Fruit fly (Drosophila melanogaster) whole organism, embryonic: ENCODE data around the gene CG32192.

Experiments
- CG10321 ChIP-seq: fragments of 200-800 bp; sonication (Bioruptor generic); IDR thresholded peaks from 2 replicates; pipeline ENCODE4 v1.3.6; 2022; ENCODE audit warnings: missing biosample characterization, missing genetic modification characterization
- CG10565 ChIP-seq: fragments of 200-800 bp; sonication (Bioruptor generic); optimal IDR thresholded peaks from 3 replicates; lab custom pipeline; 2016; ENCODE audit warnings: missing biosample characterization, mild to moderate bottlenecking, missing genetic modification characterization
- CG11456 ChIP-seq: fragments of 200-800 bp; sonication (Bioruptor generic); IDR thresholded peaks from 3 replicates; pipeline ENCODE4 v1.3.6; 2022; ENCODE audit warnings: missing biosample characterization, missing genetic modification characterization
- CG12155 ChIP-seq: fragments of 200-800 bp; sonication (Bioruptor generic); optimal IDR thresholded peaks from 3 replicates; lab custom pipeline; 2016; ENCODE audit warnings: missing biosample characterization, missing genetic modification characterization
- CG12659 ChIP-seq: fragments of 200-800 bp; sonication (Bioruptor generic); optimal IDR thresholded peaks from 3 replicates; lab custom pipeline; 2017; ENCODE audit warnings: mild to moderate bottlenecking, missing biosample characterization, missing genetic modification reagents, missing genetic modification characterization
- CG1603 ChIP-seq: fragments of 200-800 bp; sonication (Bioruptor generic); optimal IDR thresholded peaks from 2 replicates; lab custom pipeline; 2019; ENCODE audit warnings: missing biosample characterization, mild to moderate bottlenecking, missing genetic modification characterization, moderate library complexity
- CG16815 ChIP-seq: fragments of 200-800 bp; sonication (Bioruptor generic); optimal IDR thresholded peaks from 3 replicates; lab custom pipeline; 2017; ENCODE audit warnings: missing biosample characterization, mild to moderate bottlenecking, missing genetic modification characterization
- CG17829 ChIP-seq: fragments of 200-800 bp; optimal IDR thresholded peaks from 2 replicates; lab custom pipeline; 2019; ENCODE audit warnings: missing biosample characterization, mild to moderate bottlenecking, missing genetic modification characterization, moderate library complexity
- CG18476 ChIP-seq: fragments of 200-800 bp; sonication (Bioruptor generic); optimal IDR thresholded peaks from 2 replicates; lab custom pipeline; 2016; ENCODE audit warnings: missing biosample characterization, mild to moderate bottlenecking, missing genetic modification characterization
- CG33557 ChIP-seq: fragments of 200-800 bp; sonication (Bioruptor generic); optimal IDR thresholded peaks from 2 replicates; lab custom pipeline; 2019; ENCODE audit warnings: missing biosample characterization, mild to moderate bottlenecking, missing genetic modification characterization, moderate library complexity
- CG34422 ChIP-seq: fragments of 200-800 bp; sonication (Bioruptor generic); IDR thresholded peaks from 3 replicates; pipeline ENCODE4 v1.3.6; 2022; ENCODE audit warnings: missing biosample characterization, missing genetic modification characterization
- CG43689 ChIP-seq: fragments of 200-800 bp; sonication (Bioruptor generic); IDR thresholded peaks from 2 replicates; pipeline ENCODE4 v1.3.6; 2022; ENCODE audit warnings: missing biosample characterization, missing genetic modification characterization
- CG8359 ChIP-seq: fragments of 200-800 bp; sonication (Bioruptor generic); optimal IDR thresholded peaks from 2 replicates; lab custom pipeline; 2017; ENCODE audit warnings: missing biosample characterization, mild to moderate bottlenecking, missing genetic modification characterization, borderline replicate concordance
- CTCF ChIP-seq: fragments of 200-800 bp; sonication (Bioruptor generic); optimal IDR thresholded peaks from 2 replicates; lab custom pipeline; 2017; ENCODE audit warnings: missing biosample characterization, mild to moderate bottlenecking, missing genetic modification characterization, moderate library complexity
- D ChIP-seq, 2 experiments: fragments of 200-800 bp in 1 of 2; fragments of >200 bp in 1 of 2; sonication (Bioruptor generic) in 1 of 2; optimal IDR thresholded peaks; 2 replicates in 1 of 2; 3 replicates in 1 of 2; lab custom pipeline; 2017; ENCODE audit warnings: mild to moderate bottlenecking in 1 of 2, missing biosample characterization in 1 of 2, missing genetic modification characterization in 1 of 2, missing genetic modification reagents in 1 of 2
- Deaf1 ChIP-seq: fragments of 200-800 bp; optimal IDR thresholded peaks from 3 replicates; lab custom pipeline; 2019; ENCODE audit warnings: missing biosample characterization, mild to moderate bottlenecking, missing genetic modification characterization, moderate library complexity
- Ets65A ChIP-seq: fragments of 200-800 bp; sonication (Bioruptor generic); peaks from one replicate; lab custom pipeline; 2016; ENCODE audit warnings: missing biosample characterization, missing genetic modification characterization
- Jarid2 ChIP-seq: fragments of 200-800 bp; sonication (Bioruptor generic); optimal IDR thresholded peaks from 3 replicates; lab custom pipeline; 2017; ENCODE audit warnings: mild to moderate bottlenecking, missing biosample characterization, missing genetic modification reagents, missing genetic modification characterization
- Lim3 ChIP-seq: fragments of 200-800 bp; sonication (Bioruptor generic); IDR thresholded peaks from 2 replicates; pipeline ENCODE4 v1.3.6; 2022; ENCODE audit warnings: missing biosample characterization, missing genetic modification characterization
- Med ChIP-seq: fragments of 200-800 bp; sonication (Bioruptor generic); peaks from one replicate; lab custom pipeline; 2016; ENCODE audit warnings: missing biosample characterization, missing genetic modification characterization, mild to moderate bottlenecking, inconsistent platforms, moderate library complexity
- caup ChIP-seq: fragments of 200-800 bp; sonication (Bioruptor generic); optimal IDR thresholded peaks from 3 replicates; lab custom pipeline; 2017; ENCODE audit warnings: missing biosample characterization, mild to moderate bottlenecking, missing genetic modification characterization, moderate library complexity; ENCODE audit not compliant: severe bottlenecking
- disco-r ChIP-seq: fragments of 200-800 bp; sonication (Bioruptor generic); optimal IDR thresholded peaks from 2 replicates; lab custom pipeline; 2016; ENCODE audit warnings: missing biosample characterization, missing genetic modification characterization
- ems ChIP-seq: fragments of 200-800 bp; sonication (Bioruptor generic); optimal IDR thresholded peaks from 3 replicates; lab custom pipeline; 2016; ENCODE audit warnings: missing biosample characterization, missing genetic modification characterization
- fd96Cb ChIP-seq: fragments of 200-800 bp; sonication (Bioruptor generic); optimal IDR thresholded peaks from 2 replicates; lab custom pipeline; 2018; ENCODE audit warnings: missing biosample characterization, mild to moderate bottlenecking, missing genetic modification characterization, moderate library complexity
- gfzf ChIP-seq: fragments of 200-800 bp; sonication (Bioruptor generic); optimal IDR thresholded peaks from 2 replicates; lab custom pipeline; 2016; ENCODE audit warnings: missing biosample characterization, mild to moderate bottlenecking, missing genetic modification characterization, moderate library complexity
- hth ChIP-seq: fragments of >200 bp; optimal IDR thresholded peaks from 2 replicates; lab custom pipeline; 2017; ENCODE audit warnings: inconsistent platforms
- jigr1 ChIP-seq: fragments of 200-800 bp; sonication (Bioruptor generic); IDR thresholded peaks from 3 replicates; pipeline ENCODE4 v1.3.6; 2022; ENCODE audit warnings: missing biosample characterization, missing genetic modification characterization
- kni ChIP-seq: fragments of 200-800 bp; sonication (Bioruptor generic); optimal IDR thresholded peaks from 3 replicates; lab custom pipeline; 2017; ENCODE audit warnings: mild to moderate bottlenecking, missing biosample characterization, missing genetic modification reagents, missing genetic modification characterization
- lola ChIP-seq, 3 experiments: fragments of >200 bp in 2 of 3; fragments of 200-800 bp in 1 of 3; sonication (Bioruptor generic) in 1 of 3; optimal IDR thresholded peaks; 2 replicates each; lab custom pipeline; 2017 to 2019; ENCODE audit warnings: missing biosample characterization in 3 of 3, missing genetic modification characterization in 3 of 3, mild to moderate bottlenecking in 1 of 3, moderate library complexity in 1 of 3
- mirr ChIP-seq: fragments of 200-800 bp; sonication (Bioruptor generic); optimal IDR thresholded peaks from 3 replicates; lab custom pipeline; 2018; ENCODE audit warnings: missing biosample characterization, mild to moderate bottlenecking, missing genetic modification characterization
- nom ChIP-seq: fragments of 200-800 bp; sonication (Bioruptor generic); optimal IDR thresholded peaks from 2 replicates; lab custom pipeline; 2017; ENCODE audit warnings: missing biosample characterization, missing genetic modification characterization, mild to moderate bottlenecking, moderate library complexity, missing genetic modification reagents
- pan ChIP-seq, 4 experiments: fragments of >200 bp in 3 of 4; fragments of 200-800 bp in 1 of 4; sonication (Bioruptor generic) in 1 of 4; optimal IDR thresholded peaks in 3 of 4; IDR thresholded peaks in 1 of 4; 2 replicates each; pipeline versions ENCODE4 v1.3.6 to Lab custom; 2017 to 2022; ENCODE audit warnings: missing biosample characterization in 2 of 4, missing genetic modification characterization in 2 of 4, mixed read lengths in 1 of 4
- pfk ChIP-seq: fragments of 200-800 bp; sonication (Bioruptor generic); optimal IDR thresholded peaks from 2 replicates; lab custom pipeline; 2018; ENCODE audit warnings: missing biosample characterization, mild to moderate bottlenecking, missing genetic modification characterization, moderate library complexity
- phol ChIP-seq: fragments of 200-800 bp; sonication (Bioruptor generic); optimal IDR thresholded peaks from 3 replicates; lab custom pipeline; 2018; ENCODE audit warnings: missing biosample characterization, mild to moderate bottlenecking, missing genetic modification characterization, moderate library complexity
- sisA ChIP-seq: fragments of 200-800 bp; sonication (Bioruptor generic); IDR thresholded peaks from 2 replicates; pipeline ENCODE4 v1.3.6; 2022; ENCODE audit warnings: missing biosample characterization, missing genetic modification characterization
- sqz ChIP-seq: fragments of 200-800 bp; sonication (Bioruptor generic); optimal IDR thresholded peaks from 3 replicates; lab custom pipeline; 2018; ENCODE audit warnings: missing biosample characterization, mild to moderate bottlenecking, missing genetic modification characterization
- stwl ChIP-seq: fragments of 200-800 bp; sonication (Bioruptor generic); optimal IDR thresholded peaks from 3 replicates; lab custom pipeline; 2018; ENCODE audit warnings: missing biosample characterization, mild to moderate bottlenecking, missing genetic modification characterization, moderate library complexity
- wor ChIP-seq: fragments of 200-800 bp; sonication (Bioruptor generic); IDR thresholded peaks from 2 replicates; pipeline ENCODE4 v1.3.6; 2022; ENCODE audit warnings: missing biosample characterization, missing genetic modification characterization

Gene CG32192

dm6 chr3L:18081957-18082356 is 41.8 kb downstream of the CG32192 start:
- TF ChIP-seq sqz (GFP tag; lab: Kevin White, UChicago) (no peak), CG11456 (GFP tag; lab: Robert Waterston, UW) (peak; percentile 42; the same call in 1 of the 3 replicates), nom (GFP tag; lab: Kevin White, UChicago) (peak; percentile 19), pfk (GFP tag; lab: Kevin White, UChicago) (no peak), CG18476 (GFP tag; lab: Kevin White, UChicago) (no peak), D (optimal IDR thresholded peaks at IDR 0.05; lab: Kevin White, UChicago) (no peak), D (GFP tag; optimal IDR thresholded peaks at IDR 0.05; lab: Kevin White, UChicago) (no peak), CG1603 (tag; lab: Kevin White, UChicago) (no peak), jigr1 (GFP tag; lab: Robert Waterston, UW) (0 out of 3 replicates have a peak, but pooled peaks have one; percentile 20), Jarid2 (GFP tag; lab: Kevin White, UChicago) (no peak), Med (GFP tag; lab: Kevin White, UChicago) (peak; percentile 34), ems (GFP tag; lab: Kevin White, UChicago) (no peak), CG33557 (GFP tag; lab: Kevin White, UChicago) (no peak), CG10321 (GFP tag; lab: Robert Waterston, UW) (no peak), hth (lab: Kevin White, UChicago) (no peak), CG16815 (GFP tag; lab: Kevin White, UChicago) (no peak), CG12155 (no peak), gfzf (GFP tag; lab: Kevin White, UChicago) (no peak), mirr (GFP tag; lab: Kevin White, UChicago) (no peak), CG12659 (no peak), CG10565 (GFP tag; lab: Kevin White, UChicago) (no peak), Deaf1 (tag; lab: Kevin White, UChicago) (peak; percentile 40), CG34422 (GFP tag; lab: Robert Waterston, UW) (0 out of 3 replicates have a peak, but pooled peaks have one; percentile 18), CG8359 (no peak), caup (no peak), fd96Cb (no peak), sisA (no peak), CG17829 (tag; lab: Kevin White, UChicago) (no peak), pan (optimal IDR thresholded peaks at IDR 0.05; lab: Kevin White, UChicago) (no peak), pan (GFP tag; optimal IDR thresholded peaks at IDR 0.05 in 1 of 2, IDR thresholded peaks at IDR 0.05 in 1 of 2) (no peak), Ets65A (peak; percentile 11), wor (GFP tag; lab: Robert Waterston, UW) (no peak), disco-r (GFP tag; lab: Kevin White, UChicago) (no peak), kni (GFP tag; lab: Kevin White, UChicago) (no peak), CG43689 (GFP tag; lab: Robert Waterston, UW) (no peak)

- TF ChIP-seq lola (GFP tag; optimal IDR thresholded peaks at IDR 0.05; lab: Kevin White, UChicago) (no peak), phol (tag; lab: Kevin White, UChicago) (no peak), Lim3 (GFP tag; lab: Robert Waterston, UW) (no peak), stwl (tag; lab: Kevin White, UChicago) (peak; percentile 15), CTCF (GFP tag; lab: Kevin White, UChicago) (peak; percentile 90)
These were observed 43.3 kb downstream of the CG32192 start for dm6 chr3L:18083402-18083801.
